Fruit fly (Drosophila melanogaster) whole organism, embryonic: ENCODE measurements around the gene CG13314.

Source experiments
- Asciz ChIP-seq: fragments of 200-800 bp; sonication (Bioruptor generic); optimal IDR thresholded peaks from 2 replicates; lab custom pipeline; 2017; ENCODE audit warnings: missing biosample characterization, mild to moderate bottlenecking, missing genetic modification characterization, missing genetic modification reagents
- BEAF-32 ChIP-seq: fragments of 200-800 bp; sonication (Bioruptor generic); optimal IDR thresholded peaks from 3 replicates; lab custom pipeline; 2017; ENCODE audit warnings: missing biosample characterization, missing genetic modification characterization, mild to moderate bottlenecking, moderate library complexity, missing genetic modification reagents
- Bgb ChIP-seq: fragments of 200-800 bp; sonication (Bioruptor generic); IDR thresholded peaks from 2 replicates; pipeline ENCODE4 v1.3.6; 2022; ENCODE audit warnings: missing biosample characterization, missing genetic modification characterization; ENCODE audit not compliant: partially characterized antibody
- BtbVII ChIP-seq: fragments of 200-800 bp; sonication (Bioruptor generic); optimal IDR thresholded peaks from 3 replicates; lab custom pipeline; 2017; ENCODE audit warnings: missing biosample characterization, mild to moderate bottlenecking, missing genetic modification characterization
- CG10274 ChIP-seq: fragments of 200-800 bp; sonication (Bioruptor generic); optimal IDR thresholded peaks from 3 replicates; lab custom pipeline; 2017; ENCODE audit warnings: missing biosample characterization, mild to moderate bottlenecking, missing genetic modification characterization
- CG10431 ChIP-seq: fragments of 200-800 bp; sonication (Bioruptor generic); optimal IDR thresholded peaks from 3 replicates; lab custom pipeline; 2018; ENCODE audit warnings: missing biosample characterization, mild to moderate bottlenecking, missing genetic modification characterization
- CG10543 ChIP-seq: fragments of 200-800 bp; sonication (Bioruptor generic); optimal IDR thresholded peaks from 3 replicates; lab custom pipeline; 2017; ENCODE audit warnings: missing biosample characterization, mild to moderate bottlenecking, missing genetic modification characterization, moderate library complexity
- CG10979 ChIP-seq: fragments of 200-800 bp; sonication (Bioruptor generic); optimal IDR thresholded peaks from 2 replicates; lab custom pipeline; 2018; ENCODE audit warnings: missing biosample characterization, mild to moderate bottlenecking, missing genetic modification characterization, moderate library complexity
- CG11085 ChIP-seq: fragments of 200-800 bp; sonication (Bioruptor generic); IDR thresholded peaks from 2 replicates; pipeline ENCODE4 v1.3.6; 2022; ENCODE audit warnings: missing biosample characterization, missing genetic modification characterization
- CG12071 ChIP-seq: fragments of 200-800 bp; sonication (Bioruptor generic); optimal IDR thresholded peaks from 3 replicates; lab custom pipeline; 2018; ENCODE audit warnings: missing biosample characterization, mild to moderate bottlenecking, missing genetic modification characterization
- CG12104 ChIP-seq: fragments of 200-800 bp; sonication (Bioruptor generic); optimal IDR thresholded peaks from 3 replicates; lab custom pipeline; 2016; ENCODE audit warnings: missing biosample characterization, missing genetic modification characterization
- CG13287 ChIP-seq: fragments of 200-800 bp; sonication (Bioruptor generic); IDR thresholded peaks from 2 replicates; pipeline ENCODE4 v1.3.6; 2022; ENCODE audit warnings: missing biosample characterization, missing genetic modification characterization; ENCODE audit not compliant: partially characterized antibody
- CG14710 ChIP-seq: fragments of 200-800 bp; sonication (Bioruptor generic); optimal IDR thresholded peaks from 3 replicates; lab custom pipeline; 2019; ENCODE audit warnings: missing biosample characterization, mild to moderate bottlenecking, missing genetic modification characterization, moderate library complexity
- CG17361 ChIP-seq: fragments of 200-800 bp; sonication (Bioruptor generic); IDR thresholded peaks from 3 replicates; pipeline ENCODE4 v1.3.6; 2022; ENCODE audit warnings: missing biosample characterization, missing genetic modification characterization
- CG17829 ChIP-seq: fragments of 200-800 bp; optimal IDR thresholded peaks from 2 replicates; lab custom pipeline; 2019; ENCODE audit warnings: missing biosample characterization, mild to moderate bottlenecking, missing genetic modification characterization, moderate library complexity
- CG18764 ChIP-seq: fragments of 200-800 bp; sonication (Bioruptor generic); optimal IDR thresholded peaks from 3 replicates; lab custom pipeline; 2016; ENCODE audit warnings: missing biosample characterization, missing genetic modification characterization
- CG31224 ChIP-seq: fragments of 200-800 bp; sonication (Bioruptor generic); IDR thresholded peaks from 2 replicates; pipeline ENCODE4 v1.3.6; 2022; ENCODE audit warnings: missing biosample characterization, missing genetic modification characterization
- CG33557 ChIP-seq: fragments of 200-800 bp; sonication (Bioruptor generic); optimal IDR thresholded peaks from 2 replicates; lab custom pipeline; 2019; ENCODE audit warnings: missing biosample characterization, mild to moderate bottlenecking, missing genetic modification characterization, moderate library complexity
- CG34422 ChIP-seq: fragments of 200-800 bp; sonication (Bioruptor generic); IDR thresholded peaks from 3 replicates; pipeline ENCODE4 v1.3.6; 2022; ENCODE audit warnings: missing biosample characterization, missing genetic modification characterization
- CG4820 ChIP-seq: fragments of 200-800 bp; sonication (Bioruptor generic); optimal IDR thresholded peaks from 3 replicates; lab custom pipeline; 2016; ENCODE audit warnings: missing biosample characterization, missing genetic modification characterization
- CG8388 ChIP-seq: fragments of 200-800 bp; sonication (Bioruptor generic); optimal IDR thresholded peaks from 2 replicates; lab custom pipeline; 2019; ENCODE audit warnings: missing biosample characterization, mild to moderate bottlenecking, missing genetic modification characterization, moderate library complexity
- CG9817 ChIP-seq: fragments of 200-800 bp; sonication (Bioruptor generic); optimal IDR thresholded peaks from 2 replicates; lab custom pipeline; 2018; ENCODE audit warnings: missing biosample characterization, mild to moderate bottlenecking, missing genetic modification characterization, moderate library complexity
- CrebB ChIP-seq: fragments of 200-800 bp; sonication (Bioruptor generic); optimal IDR thresholded peaks from 3 replicates; lab custom pipeline; 2018; ENCODE audit warnings: missing biosample characterization, mild to moderate bottlenecking, missing genetic modification characterization
- D19A ChIP-seq: fragments of 200-800 bp; optimal IDR thresholded peaks from 3 replicates; lab custom pipeline; 2019; ENCODE audit warnings: missing biosample characterization, mild to moderate bottlenecking, missing genetic modification characterization, moderate library complexity
- Ets97D ChIP-seq: fragments of 200-800 bp; sonication (Bioruptor generic); optimal IDR thresholded peaks from 3 replicates; lab custom pipeline; 2016; ENCODE audit warnings: missing biosample characterization, missing genetic modification characterization
- Gug ChIP-seq: fragments of 200-800 bp; sonication (Bioruptor generic); IDR thresholded peaks from 4 replicates; pipeline ENCODE4 v1.3.6; 2022; ENCODE audit warnings: missing biosample characterization, missing genetic modification characterization
- HLH54F ChIP-seq: fragments of 200-800 bp; sonication (Bioruptor generic); optimal IDR thresholded peaks from 3 replicates; lab custom pipeline; 2016; ENCODE audit warnings: missing biosample characterization, missing genetic modification characterization
- HmgZ ChIP-seq: fragments of 200-800 bp; sonication (Bioruptor generic); optimal IDR thresholded peaks from 2 replicates; lab custom pipeline; 2018; ENCODE audit warnings: missing biosample characterization, mild to moderate bottlenecking, missing genetic modification characterization
- Lpt ChIP-seq: fragments of >200 bp; optimal IDR thresholded peaks from 2 replicates; lab custom pipeline; 2018; ENCODE audit warnings: missing biosample characterization, missing genetic modification characterization
- Mrtf ChIP-seq: fragments of 200-800 bp; sonication (Bioruptor generic); IDR thresholded peaks from 3 replicates; pipeline ENCODE4 v1.3.6; 2022; ENCODE audit warnings: missing biosample characterization, missing genetic modification characterization
- cato ChIP-seq: fragments of 200-800 bp; sonication (Bioruptor generic); optimal IDR thresholded peaks from 2 replicates; lab custom pipeline; 2016; ENCODE audit warnings: missing biosample characterization, missing genetic modification characterization, borderline replicate concordance
- corto ChIP-seq: fragments of 200-800 bp; sonication (Bioruptor generic); optimal IDR thresholded peaks from 2 replicates; lab custom pipeline; 2016; ENCODE audit warnings: missing biosample characterization, mild to moderate bottlenecking, missing genetic modification characterization, moderate library complexity
- cwo ChIP-seq: fragments of 200-800 bp; sonication (Bioruptor generic); optimal IDR thresholded peaks from 3 replicates; lab custom pipeline; 2017; ENCODE audit warnings: missing biosample characterization, missing genetic modification characterization, mild to moderate bottlenecking, moderate library complexity, missing genetic modification reagents
- emc ChIP-seq: fragments of 200-800 bp; sonication (Bioruptor generic); optimal IDR thresholded peaks from 2 replicates; lab custom pipeline; 2016; ENCODE audit warnings: missing biosample characterization, missing genetic modification characterization
- en ChIP-seq: fragments of 200-800 bp; sonication (Bioruptor generic); optimal IDR thresholded peaks from 2 replicates; lab custom pipeline; 2016; ENCODE audit warnings: missing biosample characterization, missing genetic modification characterization
- ewg ChIP-seq: fragments of 200-800 bp; sonication (Bioruptor generic); optimal IDR thresholded peaks from 3 replicates; lab custom pipeline; 2017; ENCODE audit warnings: mild to moderate bottlenecking, missing biosample characterization, missing genetic modification reagents, missing genetic modification characterization
- fd96Cb ChIP-seq: fragments of 200-800 bp; sonication (Bioruptor generic); optimal IDR thresholded peaks from 2 replicates; lab custom pipeline; 2018; ENCODE audit warnings: missing biosample characterization, mild to moderate bottlenecking, missing genetic modification characterization, moderate library complexity
- hbn ChIP-seq: fragments of 200-800 bp; sonication (Bioruptor generic); IDR thresholded peaks from 2 replicates; pipeline ENCODE4 v1.3.6; 2022; ENCODE audit warnings: missing biosample characterization, missing genetic modification characterization; ENCODE audit not compliant: partially characterized antibody
- jing ChIP-seq: fragments of 200-800 bp; sonication (Bioruptor generic); optimal IDR thresholded peaks from 2 replicates; lab custom pipeline; 2018; ENCODE audit warnings: missing biosample characterization, mild to moderate bottlenecking, missing genetic modification characterization
- lbe ChIP-seq: fragments of 200-800 bp; sonication (Bioruptor generic); optimal IDR thresholded peaks from 2 replicates; lab custom pipeline; 2016; ENCODE audit warnings: missing biosample characterization, mild to moderate bottlenecking, missing genetic modification characterization
- luna ChIP-seq: fragments of 200-800 bp; sonication (Bioruptor generic); optimal IDR thresholded peaks from 2 replicates; lab custom pipeline; 2016; ENCODE audit warnings: missing biosample characterization, missing genetic modification characterization
- nau ChIP-seq: fragments of 200-800 bp; sonication (Bioruptor generic); optimal IDR thresholded peaks from 3 replicates; lab custom pipeline; 2017; ENCODE audit warnings: missing biosample characterization, mild to moderate bottlenecking, missing genetic modification characterization, missing genetic modification reagents
- nerfin-2 ChIP-seq: fragments of 200-800 bp; sonication (Bioruptor generic); IDR thresholded peaks from 2 replicates; pipeline ENCODE4 v1.3.6; 2022; ENCODE audit warnings: missing biosample characterization, missing genetic modification characterization; ENCODE audit not compliant: partially characterized antibody
- org-1 ChIP-seq: fragments of 200-800 bp; sonication (Bioruptor generic); optimal IDR thresholded peaks from 2 replicates; lab custom pipeline; 2017; ENCODE audit warnings: missing biosample characterization, missing genetic modification characterization
- slp2 ChIP-seq: fragments of 200-800 bp; sonication (Bioruptor generic); optimal IDR thresholded peaks from 2 replicates; lab custom pipeline; 2016; ENCODE audit warnings: missing biosample characterization, missing genetic modification characterization
- tio ChIP-seq: fragments of 200-800 bp; sonication (Bioruptor generic); optimal IDR thresholded peaks from 2 replicates; lab custom pipeline; 2017; ENCODE audit warnings: missing biosample characterization, missing genetic modification characterization, inconsistent platforms
- vnd ChIP-seq: fragments of 200-800 bp; sonication (Bioruptor generic); IDR thresholded peaks from 3 replicates; pipeline ENCODE4 v1.3.6; 2022; ENCODE audit warnings: missing biosample characterization, missing genetic modification characterization; ENCODE audit not compliant: partially characterized antibody
- yki ChIP-seq: fragments of >200 bp; optimal IDR thresholded peaks from 3 replicates; lab custom pipeline; 2018

Gene CG13314

DNA sequence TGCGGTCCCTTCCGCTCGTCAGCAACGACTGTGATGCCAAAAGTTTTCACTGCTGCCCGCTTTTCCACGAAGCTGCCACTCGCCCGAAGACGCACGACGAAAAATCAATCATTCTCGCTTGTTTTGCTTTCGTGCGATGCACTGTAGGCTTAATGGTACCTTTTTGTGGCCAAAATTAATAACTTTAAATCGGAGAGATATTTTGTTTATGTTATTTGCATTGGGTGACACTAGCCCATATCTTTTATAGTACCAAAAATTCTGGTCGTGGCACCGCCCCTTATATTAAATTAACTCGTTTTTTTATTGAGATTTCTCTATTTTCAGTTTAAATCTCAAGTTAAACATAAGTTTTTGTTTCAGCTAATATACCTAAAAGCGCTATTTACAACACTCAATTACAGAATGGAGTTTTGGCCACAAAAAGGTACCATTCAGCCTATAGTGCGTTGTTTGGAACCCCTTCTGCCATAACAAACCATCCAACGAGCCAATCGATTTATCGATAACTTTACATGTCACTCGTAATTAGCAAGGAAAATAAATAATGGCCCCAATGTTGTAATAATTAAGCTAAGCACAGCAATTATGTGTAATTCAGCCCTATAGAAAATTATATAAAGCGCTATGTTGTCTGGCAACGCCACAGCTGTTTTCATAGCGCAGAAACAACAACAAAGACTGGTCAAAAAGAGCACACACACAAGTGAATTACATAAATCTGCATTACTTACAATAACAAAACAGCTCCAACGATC lies 28.2 kb upstream of the CG13314 start (continued):
- peak; percentile 68 for TF ChIP-seq CG10979 (tag; lab: Kevin White, UChicago)
- no peak for TF ChIP-seq Ets97D (GFP tag; lab: Kevin White, UChicago)
- TF ChIP-seq jing (GFP tag; lab: Kevin White, UChicago), result peak; percentile 21
- peak; percentile 24 for TF ChIP-seq CG10431 (GFP tag; lab: Kevin White, UChicago)
- peak; percentile 68 for TF ChIP-seq BtbVII (GFP tag; lab: Kevin White, UChicago)
- peak; percentile 55 for TF ChIP-seq CG9817 (tag; lab: Kevin White, UChicago)
- TF ChIP-seq cwo, result peak; percentile 63
- TF ChIP-seq CG14710 (tag; lab: Kevin White, UChicago), result peak; percentile 44
- no peak for TF ChIP-seq corto (GFP tag; lab: Kevin White, UChicago)
- TF ChIP-seq yki (lab: Kevin White, UChicago), result no peak
- peak; percentile 76 for TF ChIP-seq org-1 (GFP tag; lab: Kevin White, UChicago)
- peak; percentile 68 for TF ChIP-seq Asciz
- 0 out of 3 replicates have a peak, but pooled peaks have one; percentile 14 for TF ChIP-seq Mrtf (GFP tag; lab: Robert Waterston, UW)
- 0 out of 2 replicates have a peak, but pooled peaks have one; percentile 48 for TF ChIP-seq nerfin-2 (GFP tag; lab: Robert Waterston, UW)
- peak; percentile 26; the same call in 1 of the 3 replicates for TF ChIP-seq vnd
- TF ChIP-seq CG11085 (GFP tag; lab: Robert Waterston, UW), result 0 out of 2 replicates have a peak, but pooled peaks have one; percentile 19
- peak; percentile 34; the same call in 1 of the 2 replicates for TF ChIP-seq CG31224 (GFP tag; lab: Robert Waterston, UW)
- TF ChIP-seq CG17829 (tag; lab: Kevin White, UChicago), result peak; percentile 71
- TF ChIP-seq CrebB (tag; lab: Kevin White, UChicago), result peak; percentile 55
- TF ChIP-seq HLH54F (GFP tag; lab: Kevin White, UChicago), result no peak
- no peak for TF ChIP-seq emc (GFP tag; lab: Kevin White, UChicago)
- TF ChIP-seq nau, result peak; percentile 60
- peak; percentile 19 for TF ChIP-seq slp2 (GFP tag; lab: Kevin White, UChicago)
- TF ChIP-seq CG4820 (GFP tag; lab: Kevin White, UChicago), result peak; percentile 20
- peak; percentile 58 for TF ChIP-seq CG10543 (GFP tag; lab: Kevin White, UChicago)
- peak; percentile 53 for TF ChIP-seq Bgb (GFP tag; lab: Robert Waterston, UW)
- TF ChIP-seq cato (GFP tag; lab: Kevin White, UChicago), result peak; percentile 22
- TF ChIP-seq CG10274 (GFP tag; lab: Kevin White, UChicago), result peak; percentile 24
- peak; percentile 30 for TF ChIP-seq CG13287 (GFP tag; lab: Robert Waterston, UW)
- TF ChIP-seq CG12104 (GFP tag; lab: Kevin White, UChicago), result peak; percentile 28
- no peak for TF ChIP-seq luna (GFP tag; lab: Kevin White, UChicago)
- peak; percentile 22 for TF ChIP-seq CG18764 (GFP tag; lab: Kevin White, UChicago)
- peak; percentile 75 for TF ChIP-seq D19A (tag; lab: Kevin White, UChicago)
- no peak for TF ChIP-seq lbe (GFP tag; lab: Kevin White, UChicago)
- TF ChIP-seq BEAF-32 (GFP tag; lab: Kevin White, UChicago), result peak; percentile 34
- TF ChIP-seq Gug (GFP tag; lab: Robert Waterston, UW), result 0 out of 4 replicates have a peak, but pooled peaks have one; percentile 8
- TF ChIP-seq ewg (GFP tag; lab: Kevin White, UChicago), result peak; percentile 16
- TF ChIP-seq Lpt, result no peak
- TF ChIP-seq CG34422, result no peak
- TF ChIP-seq HmgZ (tag; lab: Kevin White, UChicago), result peak; percentile 44
- TF ChIP-seq en (GFP tag; lab: Kevin White, UChicago), result peak; percentile 27
- TF ChIP-seq CG17361 (GFP tag; lab: Robert Waterston, UW), result peak; percentile 83
- TF ChIP-seq CG33557 (GFP tag; lab: Kevin White, UChicago), result peak; percentile 16
- peak; percentile 31 for TF ChIP-seq tio (GFP tag; lab: Kevin White, UChicago)
- peak; percentile 46 for TF ChIP-seq CG12071 (GFP tag; lab: Kevin White, UChicago)
- peak; percentile 55 for TF ChIP-seq fd96Cb
- TF ChIP-seq hbn (GFP tag; lab: Robert Waterston, UW), result no peak
- peak; percentile 56 for TF ChIP-seq CG8388 (GFP tag; lab: Kevin White, UChicago)
